Fruit fly (Drosophila melanogaster) whole organism, wandering third instar larva: Measurements from ENCODE around the gene Cenp-C.

Experiments used
- Abd-B ChIP-seq: fragments of >200 bp; optimal IDR thresholded peaks from 2 replicates; lab custom pipeline; 2017; ENCODE audit warnings: missing biosample characterization, missing genetic modification characterization
- CG32264 ChIP-seq: fragments of 200-800 bp; sonication (Bioruptor generic); optimal IDR thresholded peaks from 2 replicates; lab custom pipeline; 2016; ENCODE audit warnings: missing biosample characterization, missing genetic modification characterization
- CG9705 ChIP-seq: fragments of 200-800 bp; sonication (Bioruptor generic); optimal IDR thresholded peaks from 2 replicates; lab custom pipeline; 2018; ENCODE audit warnings: missing biosample characterization, mild to moderate bottlenecking, missing genetic modification characterization
- CrebA ChIP-seq: fragments of 200-800 bp; sonication (Bioruptor generic); optimal IDR thresholded peaks from 2 replicates; lab custom pipeline; 2016; ENCODE audit warnings: missing biosample characterization, mild to moderate bottlenecking, missing genetic modification characterization, borderline replicate concordance
- Dfd ChIP-seq: fragments of >200 bp; optimal IDR thresholded peaks from 2 replicates; lab custom pipeline; 2017; ENCODE audit warnings: missing biosample characterization, missing genetic modification characterization
- Dif ChIP-seq: fragments of 200-275, 200-300 bp; sonication (Bioruptor generic); optimal IDR thresholded peaks from 2 replicates; lab custom pipeline; 2018; ENCODE audit warnings: missing biosample characterization, missing genetic modification characterization; ENCODE audit not compliant: partially characterized antibody
- GATAd ChIP-seq: sonication (Bioruptor generic); optimal IDR thresholded peaks from 2 replicates; lab custom pipeline; 2016; ENCODE audit warnings: missing biosample characterization, missing genetic modification characterization
- HLH106 ChIP-seq: fragments of 200-800 bp; optimal IDR thresholded peaks from 3 replicates; lab custom pipeline; 2019; ENCODE audit warnings: missing biosample characterization, mild to moderate bottlenecking, missing genetic modification characterization, moderate library complexity
- Hnf4 ChIP-seq: fragments of 200-800 bp; sonication (Bioruptor generic); optimal IDR thresholded peaks from 2 replicates; lab custom pipeline; 2016; ENCODE audit warnings: missing biosample characterization, mild to moderate bottlenecking, missing genetic modification characterization
- Hr78 ChIP-seq: fragments of >200 bp; optimal IDR thresholded peaks from 2 replicates; lab custom pipeline; 2017; ENCODE audit warnings: missing biosample characterization, missing genetic modification characterization
- Hr83 ChIP-seq: fragments of 200-300 bp; sonication (Bioruptor generic); optimal IDR thresholded peaks from 2 replicates; lab custom pipeline; 2016; ENCODE audit warnings: missing biosample characterization, mild to moderate bottlenecking, missing genetic modification characterization, moderate library complexity; ENCODE audit not compliant: poor library complexity, severe bottlenecking
- Jra ChIP-seq: sonication (Bioruptor generic); optimal IDR thresholded peaks from 2 replicates; lab custom pipeline; 2016; ENCODE audit warnings: missing biosample characterization, missing genetic modification characterization
- Mio ChIP-seq: sonication (Bioruptor generic); optimal IDR thresholded peaks from 2 replicates; lab custom pipeline; 2016; ENCODE audit warnings: missing biosample characterization, missing genetic modification characterization
- Myc ChIP-seq: fragments of >200 bp; optimal IDR thresholded peaks from 2 replicates; lab custom pipeline; 2017
- N ChIP-seq: fragments of >200 bp; optimal IDR thresholded peaks from 2 replicates; lab custom pipeline; 2018; ENCODE audit warnings: missing biosample characterization, missing external identifiers, missing genetic modification characterization
- OdsH ChIP-seq: fragments of 200-800 bp; sonication (Bioruptor generic); optimal IDR thresholded peaks from 2 replicates; lab custom pipeline; 2016; ENCODE audit warnings: missing biosample characterization, mild to moderate bottlenecking, missing genetic modification characterization
- Rel ChIP-seq, 2 experiments: fragments of 200-800 bp; sonication (Bioruptor generic) in 1 of 2; optimal IDR thresholded peaks; 2 replicates in 1 of 2; 3 replicates in 1 of 2; lab custom pipeline; 2016 to 2019; ENCODE audit warnings: mild to moderate bottlenecking in 2 of 2, missing biosample characterization in 2 of 2, missing genetic modification characterization in 2 of 2, moderate library complexity in 1 of 2
- Sp1 ChIP-seq: fragments of 200-800 bp; sonication (Bioruptor generic); optimal IDR thresholded peaks from 3 replicates; lab custom pipeline; 2019; ENCODE audit warnings: missing biosample characterization, mild to moderate bottlenecking, missing genetic modification characterization, moderate library complexity
- Vsx2 ChIP-seq: fragments of 200-300, 225-300 bp; sonication (Bioruptor generic); optimal IDR thresholded peaks from 2 replicates; lab custom pipeline; 2018; ENCODE audit warnings: missing biosample characterization, missing genetic modification characterization; ENCODE audit not compliant: partially characterized antibody
- br ChIP-seq: fragments of 200-800 bp; sonication (Bioruptor generic); optimal IDR thresholded peaks from 2 replicates; lab custom pipeline; 2016; ENCODE audit warnings: missing biosample characterization, missing genetic modification characterization
- brk ChIP-seq: fragments of 200-800 bp; sonication (Bioruptor generic); optimal IDR thresholded peaks from 2 replicates; lab custom pipeline; 2016; ENCODE audit warnings: missing biosample characterization, mild to moderate bottlenecking, missing genetic modification characterization
- dl ChIP-seq, 2 experiments: fragments of 175-275, 200-275 bp in 1 of 2; fragments of 200-275 bp in 1 of 2; sonication (Bioruptor generic); optimal IDR thresholded peaks; lab custom pipeline; 2018; ENCODE audit warnings: mild to moderate bottlenecking in 2 of 2, missing biosample characterization in 2 of 2, missing genetic modification characterization in 2 of 2, moderate library complexity in 2 of 2; ENCODE audit not compliant: partially characterized antibody in 2 of 2, insufficient read depth in 1 of 2
- dmrt93B ChIP-seq: fragments of 200-800 bp; sonication (Bioruptor generic); optimal IDR thresholded peaks from 2 replicates; lab custom pipeline; 2018; ENCODE audit warnings: missing biosample characterization, mild to moderate bottlenecking, missing genetic modification characterization
- dsf ChIP-seq: sonication (Bioruptor generic); optimal IDR thresholded peaks from 2 replicates; lab custom pipeline; 2016; ENCODE audit warnings: missing biosample characterization, missing genetic modification characterization, borderline replicate concordance
- ey ChIP-seq: fragments of 200-800 bp; sonication (Bioruptor generic); optimal IDR thresholded peaks from 2 replicates; lab custom pipeline; 2016; ENCODE audit warnings: missing biosample characterization, missing genetic modification characterization
- foxo ChIP-seq, 2 experiments: fragments of 200-800 bp; sonication (Bioruptor generic); optimal IDR thresholded peaks; 2 replicates in 1 of 2; 3 replicates in 1 of 2; lab custom pipeline; 2016 to 2017; ENCODE audit warnings: missing biosample characterization in 2 of 2, missing genetic modification characterization in 2 of 2
- fru ChIP-seq: fragments of 200-800 bp; sonication (Bioruptor generic); optimal IDR thresholded peaks from 3 replicates; lab custom pipeline; 2016; ENCODE audit warnings: missing biosample characterization, mild to moderate bottlenecking, missing genetic modification characterization
- h ChIP-seq: fragments of 200-800 bp; sonication (Bioruptor generic); optimal IDR thresholded peaks from 3 replicates; lab custom pipeline; 2016; ENCODE audit warnings: missing biosample characterization, mild to moderate bottlenecking, missing genetic modification characterization
- jim ChIP-seq: fragments of 175-275, 200-325 bp; sonication (Bioruptor generic); optimal IDR thresholded peaks from 2 replicates; lab custom pipeline; 2016; ENCODE audit warnings: missing biosample characterization, mild to moderate bottlenecking, missing genetic modification characterization
- lola ChIP-seq: fragments of >200 bp; optimal IDR thresholded peaks from 2 replicates; lab custom pipeline; 2017; ENCODE audit warnings: missing biosample characterization, missing genetic modification characterization
- pan ChIP-seq: fragments of >200 bp; optimal IDR thresholded peaks from 2 replicates; lab custom pipeline; 2017
- psq ChIP-seq: fragments of 200-800 bp; sonication (Bioruptor generic); optimal IDR thresholded peaks from 3 replicates; lab custom pipeline; 2017; ENCODE audit warnings: missing biosample characterization, mild to moderate bottlenecking, missing genetic modification characterization, moderate library complexity
- rgr ChIP-seq: fragments of 200-800 bp; sonication (Bioruptor generic); optimal IDR thresholded peaks from 3 replicates; lab custom pipeline; 2016; ENCODE audit warnings: missing biosample characterization, mild to moderate bottlenecking, missing genetic modification characterization
- sage ChIP-seq: fragments of 200-800 bp; sonication (Bioruptor generic); optimal IDR thresholded peaks from 2 replicates; lab custom pipeline; 2016; ENCODE audit warnings: missing biosample characterization, mild to moderate bottlenecking, missing genetic modification characterization
- sv ChIP-seq: fragments of 200-800 bp; sonication (Bioruptor generic); optimal IDR thresholded peaks from 3 replicates; lab custom pipeline; 2016; ENCODE audit warnings: missing biosample characterization, missing genetic modification characterization
- tai ChIP-seq: sonication (Bioruptor generic); optimal IDR thresholded peaks from 2 replicates; lab custom pipeline; 2016; ENCODE audit warnings: missing biosample characterization, missing genetic modification characterization
- usp ChIP-seq: fragments of >200 bp; optimal IDR thresholded peaks from 2 replicates; lab custom pipeline; 2017; ENCODE audit warnings: missing biosample characterization, missing genetic modification characterization
- woc ChIP-seq: sonication (Bioruptor generic); optimal IDR thresholded peaks from 2 replicates; lab custom pipeline; 2016; ENCODE audit warnings: missing biosample characterization, mild to moderate bottlenecking, missing genetic modification characterization

Cenp-C gene

DNA sequence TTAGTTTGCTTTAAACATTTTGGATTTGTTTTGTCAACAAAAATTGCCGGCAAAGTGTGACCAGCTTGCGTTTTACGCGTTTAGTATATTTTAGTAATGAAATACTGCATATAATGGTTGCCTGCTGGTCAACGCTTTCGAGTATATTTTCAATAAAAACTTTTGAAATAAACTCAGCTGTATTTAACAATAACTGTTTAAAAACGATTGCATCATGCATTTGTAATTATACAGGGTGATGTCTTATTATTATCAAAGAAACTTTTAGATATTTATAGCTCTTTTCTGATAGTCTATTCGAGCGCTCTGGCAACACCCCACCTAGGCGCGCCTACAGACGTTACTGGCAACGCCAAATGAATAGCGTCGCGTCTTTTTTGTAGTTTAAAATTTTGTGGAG lies at the start of gene Cenp-C:
Gene Cenp-C, plus strand, starts transcription at position 332 of the 400 bp plus-strand sequence.
- peak; percentile 34 for TF ChIP-seq HLH106 (tag; lab: Kevin White, UChicago)
- peak; percentile 36 for TF ChIP-seq rgr
- no peak for TF ChIP-seq Myc (lab: Kevin White, UChicago)
- TF ChIP-seq foxo (GFP tag; optimal IDR thresholded peaks at IDR 0.05; lab: Kevin White, UChicago), result peak in 1 of 2 experiments; percentile 53
- no peak for TF ChIP-seq br (GFP tag; lab: Kevin White, UChicago)
- no peak for TF ChIP-seq CrebA (GFP tag; lab: Kevin White, UChicago)
- TF ChIP-seq ey (GFP tag; lab: Kevin White, UChicago), result peak; percentile 5
- TF ChIP-seq Hnf4, result peak; percentile 51
- no peak for TF ChIP-seq sv

DNA sequence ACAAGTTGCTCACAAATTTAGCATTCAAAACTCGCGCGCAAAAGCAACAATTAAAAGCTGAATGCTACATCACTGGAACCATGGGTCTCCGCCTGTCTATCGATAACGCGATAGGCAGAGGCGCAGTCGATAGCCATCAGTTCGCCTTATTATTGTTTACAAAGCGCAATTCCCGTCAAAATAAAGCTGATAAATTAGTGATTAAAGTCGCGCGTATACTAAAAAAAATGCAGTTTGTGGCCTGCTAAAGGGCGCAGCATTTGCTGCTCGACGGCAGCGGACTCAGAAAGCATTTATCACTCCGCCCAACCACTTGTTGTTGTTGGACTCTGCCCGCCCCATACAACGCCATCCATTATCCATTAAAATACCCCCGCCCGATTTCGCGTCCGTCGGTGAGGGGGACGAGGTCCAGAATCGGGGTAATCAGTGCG lies 46.1 kb upstream of the Cenp-C start, which contains the start of gene CG11737:
Gene CG11737, plus strand, starts transcription at position 117 of the 434 bp plus-strand sequence.
- TF ChIP-seq usp (no peak), Hnf4 (peak; percentile 47), dsf (GFP tag; lab: Kevin White, UChicago) (no peak), OdsH (GFP tag; lab: Kevin White, UChicago) (no peak), Hr78 (no peak), Sp1 (GFP tag; lab: Kevin White, UChicago) (no peak), br (GFP tag; lab: Kevin White, UChicago) (no peak), Dif (peak; percentile 77), Abd-B (GFP tag; lab: Kevin White, UChicago) (no peak), CG9705 (GFP tag; lab: Kevin White, UChicago) (no peak), tai (GFP tag; lab: Kevin White, UChicago) (no peak), woc (no peak), foxo (GFP tag; optimal IDR thresholded peaks at IDR 0.05; lab: Kevin White, UChicago) (no peak), ey (GFP tag; lab: Kevin White, UChicago) (no peak), sage (GFP tag; lab: Kevin White, UChicago) (no peak), jim (no peak), Vsx2 (GFP tag; lab: Kevin White, UChicago) (peak; percentile 43), CG32264 (GFP tag; lab: Kevin White, UChicago) (no peak), Jra (GFP tag; lab: Kevin White, UChicago) (no peak), GATAd (GFP tag; lab: Kevin White, UChicago) (no peak), Mio (GFP tag; lab: Kevin White, UChicago) (no peak), pan (no peak), HLH106 (tag; lab: Kevin White, UChicago) (no peak), Dfd (GFP tag; lab: Kevin White, UChicago) (no peak), CrebA (GFP tag; lab: Kevin White, UChicago) (no peak), h (no peak), fru (GFP tag; lab: Kevin White, UChicago) (no peak), sv (no peak), Hr83 (GFP tag; lab: Kevin White, UChicago) (no peak), dl (GFP tag; optimal IDR thresholded peaks at IDR 0.05; lab: Kevin White, UChicago; ENCODE audit: insufficient read depth in 1 of 2, partially characterized antibody in 2 of 2) (peak; percentile 42 to 59), lola (GFP tag; lab: Kevin White, UChicago) (no peak), Myc (lab: Kevin White, UChicago) (no peak), rgr (no peak), psq (no peak), brk (GFP tag; lab: Kevin White, UChicago) (no peak), Rel (GFP tag; optimal IDR thresholded peaks at IDR 0.05; lab: Kevin White, UChicago) (no peak), Rel (tag; optimal IDR thresholded peaks at IDR 0.05; lab: Kevin White, UChicago) (peak; percentile 63), dmrt93B (GFP tag; lab: Kevin White, UChicago) (no peak), N (GFP tag; lab: Kevin White, UChicago) (no peak)
